Worm (Caenorhabditis elegans) whole organism, L2 larva: ENCODE results near the gene F28H6.6.

ENCODE experiments used
- C34F6.9 ChIP-seq: fragments of 150-350 bp; optimal IDR thresholded peaks from 2 replicates; lab custom pipeline; 2014; ENCODE audit warnings: missing biosample characterization, missing genetic modification characterization
- F13H6.1 ChIP-seq: sonication (generic microtip); optimal IDR thresholded peaks from 2 replicates; lab custom pipeline; 2016; ENCODE audit warnings: missing genetic modification characterization, missing compliant biosample characterization
- ZK546.5 ChIP-seq: sonication (generic microtip); optimal IDR thresholded peaks from 2 replicates; lab custom pipeline; 2017; ENCODE audit warnings: missing biosample characterization, missing genetic modification characterization
- alr-1 ChIP-seq: fragments of 150-350 bp; optimal IDR thresholded peaks from 2 replicates; lab custom pipeline; 2014; ENCODE audit warnings: missing biosample characterization, missing genetic modification characterization
- aly-2 ChIP-seq: fragments of 150-350 bp; optimal IDR thresholded peaks from 2 replicates; lab custom pipeline; 2014; ENCODE audit warnings: missing biosample characterization, missing genetic modification characterization
- ama-1 ChIP-seq: fragments of 150-350 bp; optimal IDR thresholded peaks from 2 replicates; lab custom pipeline; 2018; ENCODE audit warnings: inconsistent platforms
- blmp-1 ChIP-seq: sonication (generic microtip); optimal IDR thresholded peaks from 2 replicates; lab custom pipeline; 2017; ENCODE audit warnings: missing genetic modification characterization, mild to moderate bottlenecking, missing compliant biosample characterization, antibody characterized with exemption, moderate library complexity; ENCODE audit not compliant: insufficient read depth
- crh-2 ChIP-seq: sonication (generic microtip); optimal IDR thresholded peaks from 2 replicates; lab custom pipeline; 2017; ENCODE audit warnings: missing biosample characterization, missing genetic modification characterization
- elt-3 ChIP-seq: sonication (generic microtip); optimal IDR thresholded peaks from 2 replicates; lab custom pipeline; 2017; ENCODE audit warnings: missing biosample characterization, missing genetic modification characterization
- gmeb-1 ChIP-seq: fragments of 150-350 bp; optimal IDR thresholded peaks from 2 replicates; lab custom pipeline; 2014; ENCODE audit warnings: missing biosample characterization, missing genetic modification characterization
- lin-13 ChIP-seq: fragments of 150-350 bp; optimal IDR thresholded peaks from 2 replicates; lab custom pipeline; 2014; ENCODE audit warnings: missing biosample characterization, missing genetic modification reagents, missing genetic modification characterization
- lin-39 ChIP-seq: fragments of 150-350 bp; optimal IDR thresholded peaks from 2 replicates; lab custom pipeline; 2014; ENCODE audit warnings: missing biosample characterization, missing genetic modification reagents, missing genetic modification characterization
- mab-5 ChIP-seq: fragments of 150-350 bp; optimal IDR thresholded peaks from 2 replicates; lab custom pipeline; 2014; ENCODE audit warnings: missing biosample characterization, missing genetic modification characterization
- mbf-1 ChIP-seq: sonication (generic microtip); optimal IDR thresholded peaks from 2 replicates; lab custom pipeline; 2017; ENCODE audit warnings: missing biosample characterization, missing genetic modification characterization
- nhr-11 ChIP-seq: fragments of 150-350 bp; optimal IDR thresholded peaks from 2 replicates; lab custom pipeline; 2014; ENCODE audit warnings: missing biosample characterization, missing genetic modification characterization
- nhr-129 ChIP-seq: fragments of 150-350 bp; optimal IDR thresholded peaks from 2 replicates; lab custom pipeline; 2014; ENCODE audit warnings: missing biosample characterization, missing genetic modification characterization
- nhr-21 ChIP-seq: fragments of 150-350 bp; optimal IDR thresholded peaks from 2 replicates; lab custom pipeline; 2014; ENCODE audit warnings: missing biosample characterization, missing genetic modification characterization
- nhr-6 ChIP-seq: fragments of 150-350 bp; optimal IDR thresholded peaks from 2 replicates; lab custom pipeline; 2014; ENCODE audit warnings: missing biosample characterization, missing genetic modification characterization
- peb-1 ChIP-seq: fragments of 150-350 bp; optimal IDR thresholded peaks from 2 replicates; lab custom pipeline; 2014; ENCODE audit warnings: missing biosample characterization, missing genetic modification characterization
- sem-4 ChIP-seq: fragments of 150-350 bp; optimal IDR thresholded peaks from 2 replicates; lab custom pipeline; 2014; ENCODE audit warnings: missing biosample characterization, missing genetic modification reagents, missing genetic modification characterization
- skn-1 ChIP-seq: sonication (generic microtip); optimal IDR thresholded peaks from 2 replicates; lab custom pipeline; 2017; ENCODE audit warnings: missing biosample characterization, missing genetic modification characterization
- sma-3 ChIP-seq: sonication (generic microtip); optimal IDR thresholded peaks from 2 replicates; lab custom pipeline; 2016; ENCODE audit warnings: missing genetic modification reagents, missing genetic modification characterization, missing compliant biosample characterization
- snpc-4 ChIP-seq: fragments of 150-350 bp; optimal IDR thresholded peaks from 2 replicates; lab custom pipeline; 2014; ENCODE audit warnings: missing biosample characterization, missing genetic modification characterization
- unc-62 ChIP-seq: fragments of 150-350 bp; optimal IDR thresholded peaks from 2 replicates; lab custom pipeline; 2014; ENCODE audit warnings: missing biosample characterization, missing genetic modification reagents, missing genetic modification characterization
- zag-1 ChIP-seq: fragments of 150-350 bp; optimal IDR thresholded peaks from 2 replicates; lab custom pipeline; 2014; ENCODE audit warnings: missing biosample characterization, missing genetic modification characterization
- ztf-1 ChIP-seq: fragments of 200-800 bp; sonication (Bioruptor generic); conservative IDR thresholded peaks from 2 replicates; pipeline ENCODE4 v1.3.6; 2022; ENCODE audit warnings: missing genetic modification characterization, missing compliant biosample characterization
- ztf-4 ChIP-seq: fragments of 150-350 bp; optimal IDR thresholded peaks from 2 replicates; lab custom pipeline; 2014; ENCODE audit warnings: missing biosample characterization, missing genetic modification characterization

The F28H6.6 gene

DNA sequence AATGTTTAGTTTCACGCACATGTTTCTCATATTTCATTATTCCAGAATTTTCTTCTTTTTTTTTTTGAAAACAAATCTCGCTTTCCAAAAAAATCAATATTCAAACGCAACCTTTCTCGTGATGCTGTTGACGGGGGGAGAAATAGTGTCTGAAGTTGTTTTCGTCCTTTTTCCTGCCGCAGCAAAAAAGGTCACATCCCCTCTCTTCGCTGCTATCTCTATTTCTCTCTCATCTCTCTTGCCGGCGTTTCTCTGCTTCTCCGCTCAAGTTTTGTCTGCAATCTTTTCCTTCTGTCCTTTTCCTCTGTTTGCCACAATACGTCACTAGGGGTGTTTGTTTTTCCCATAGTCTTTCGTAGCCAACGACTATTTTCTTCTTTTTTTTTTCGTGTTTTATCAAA is 21.1 kb upstream of the F28H6.6 start (continued):
- no peak for TF ChIP-seq unc-62 (GFP tag; lab: Kevin White, UChicago)

DNA sequence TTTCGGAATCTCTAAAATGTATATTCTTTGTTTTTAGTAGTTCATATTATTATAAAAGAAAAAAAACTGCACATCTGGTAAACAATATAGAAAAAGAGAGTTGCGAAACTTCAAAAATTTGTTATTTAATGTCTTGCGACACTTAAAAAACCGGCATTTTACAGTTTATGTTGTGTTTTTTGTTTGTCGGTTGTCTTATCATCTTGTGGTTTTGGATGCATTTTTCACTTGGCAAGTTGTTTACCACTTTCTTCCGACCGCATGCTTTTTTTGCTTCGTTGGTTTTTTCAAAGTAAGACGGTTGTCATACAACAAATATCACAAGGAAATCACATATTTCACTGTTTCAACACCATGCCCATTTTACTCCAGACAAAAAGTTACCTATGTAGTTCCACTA is 20.0 kb upstream of the F28H6.6 start:
- TF ChIP-seq peb-1 (tag; lab: Kevin White, UChicago) (no peak), nhr-129 (tag; lab: Kevin White, UChicago) (peak; percentile 35), crh-2 (peak; percentile 16)

- TF ChIP-seq nhr-6 = no peak
- no peak for TF ChIP-seq alr-1 (tag; lab: Kevin White, UChicago)
- no peak for TF ChIP-seq ama-1 (lab: Kevin White, UChicago)
- TF ChIP-seq ztf-1 = no peak
Measured at ce11 chrX:14141896-14142392, 16.3 kb upstream of the F28H6.6 start, which contains the start of gene ceh-89. Gene ceh-89, plus strand, starts transcription at chrX:14141946.

DNA sequence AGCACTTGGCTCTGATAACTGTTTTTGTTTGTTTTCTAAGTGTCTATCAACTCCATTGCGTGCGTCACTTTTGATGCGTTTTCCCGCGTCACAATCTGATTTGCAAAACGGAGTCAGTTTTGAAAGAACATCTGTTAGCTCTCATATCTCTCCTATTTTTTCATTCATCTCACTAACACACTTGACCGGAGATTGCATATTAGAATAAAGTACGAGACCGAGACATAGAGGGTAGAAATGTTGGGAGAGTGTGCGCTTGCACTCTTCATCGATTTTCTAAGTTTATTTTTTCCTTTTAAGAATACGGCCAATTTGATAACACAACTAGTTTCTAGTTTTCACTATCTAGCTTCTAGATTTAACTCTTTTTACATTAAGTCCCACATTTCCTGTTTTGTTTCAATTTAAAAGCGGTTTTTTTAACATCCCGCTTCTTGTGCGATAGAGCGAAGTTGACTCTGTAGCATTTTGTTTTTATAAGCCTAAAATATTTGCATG is 15.7 kb upstream of the F28H6.6 start:
- TF ChIP-seq blmp-1 (tag; lab: Kevin White, UChicago) = no peak
- TF ChIP-seq C34F6.9 (tag; lab: Kevin White, UChicago) = peak; percentile 24

- TF ChIP-seq sem-4 (tag; lab: Kevin White, UChicago) (no peak), nhr-11 (tag; lab: Kevin White, UChicago) (no peak), C34F6.9 (tag; lab: Kevin White, UChicago) (no peak), skn-1 (tag; lab: Kevin White, UChicago) (no peak), crh-2 (no peak), nhr-6 (no peak), snpc-4 (tag; lab: Kevin White, UChicago) (no peak), zag-1 (no peak)
Measured at ce11 chrX:14140040-14140439, 14.4 kb upstream of the F28H6.6 start, which contains the start of gene nkat-1. Gene nkat-1, minus strand, starts transcription at chrX:14140140.

DNA sequence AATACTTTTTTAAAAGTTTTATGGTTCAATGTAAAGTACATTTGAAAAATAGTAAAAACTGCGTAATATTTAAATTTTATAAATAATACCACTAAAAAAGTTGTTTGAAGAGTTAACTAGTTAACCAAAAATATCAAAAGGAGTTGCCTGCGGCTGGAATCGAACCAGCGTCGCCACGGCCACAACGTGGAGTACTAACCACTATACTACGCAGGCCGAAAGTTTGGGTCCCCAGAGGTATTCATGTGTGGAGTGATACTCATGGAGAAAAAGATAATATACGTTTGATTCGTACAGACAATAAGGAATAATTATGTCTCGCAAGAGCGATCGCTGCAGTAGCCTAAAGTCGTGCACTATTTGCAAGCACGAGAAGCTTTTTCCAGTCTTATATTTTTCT is 11.1 kb upstream of the F28H6.6 start:
- TF ChIP-seq crh-2 = peak; percentile 5
- TF ChIP-seq sma-3 = peak; percentile 20
- TF ChIP-seq, all 48 proteins: peak for 2; not testable (repeated sequence) for 46

- no peak for TF ChIP-seq mbf-1 (tag; lab: Kevin White, UChicago)
- TF ChIP-seq lin-13 (GFP tag; lab: Kevin White, UChicago) = peak; percentile 7
- peak; percentile 2 for TF ChIP-seq sma-3
- TF ChIP-seq blmp-1 (tag; lab: Kevin White, UChicago) = no peak
- TF ChIP-seq unc-62 (GFP tag; lab: Kevin White, UChicago) = no peak
- TF ChIP-seq nhr-21 = no peak
- no peak for TF ChIP-seq ZK546.5 (tag; lab: Kevin White, UChicago)
- TF ChIP-seq zag-1 = no peak
Measured at ce11 chrX:14134883-14135282, 9.2 kb upstream of the F28H6.6 start.

- TF ChIP-seq mbf-1 (tag; lab: Kevin White, UChicago) = no peak
- TF ChIP-seq ztf-4 (tag; lab: Kevin White, UChicago) = no peak
- no peak for TF ChIP-seq skn-1 (tag; lab: Kevin White, UChicago)
- TF ChIP-seq sma-3 = no peak
- TF ChIP-seq lin-39 (tag; lab: Kevin White, UChicago) = no peak
- TF ChIP-seq F13H6.1 (tag; lab: Kevin White, UChicago) = no peak
- TF ChIP-seq elt-3 = no peak
- no peak for TF ChIP-seq mab-5 (tag; lab: Kevin White, UChicago)
- no peak for TF ChIP-seq gmeb-1
- TF ChIP-seq C34F6.9 (tag; lab: Kevin White, UChicago) = no peak
- TF ChIP-seq ZK546.5 (tag; lab: Kevin White, UChicago) = no peak
- TF ChIP-seq nhr-11 (tag; lab: Kevin White, UChicago) = no peak
- no peak for TF ChIP-seq aly-2
Measured at ce11 chrX:14134244-14134643, 8.6 kb upstream of the F28H6.6 start, which contains the start of gene F28H6.8. Gene F28H6.8, minus strand, starts transcription at chrX:14134344.
